Worm (Caenorhabditis elegans) whole organism, late embryonic: Measurements from ENCODE around the gene T07G12.3.
A peak's percentile ranks its signal among the peaks of the same experiment; 100 is the strongest.

Source experiments
- C08G9.2 ChIP-seq: sonication (generic microtip); optimal IDR thresholded peaks from 2 replicates; lab custom pipeline; 2016; ENCODE audit warnings: mild to moderate bottlenecking, missing genetic modification characterization, moderate library complexity, missing compliant biosample characterization
- ahr-1 ChIP-seq: sonication (generic microtip); optimal IDR thresholded peaks from 2 replicates; lab custom pipeline; 2016; ENCODE audit warnings: missing genetic modification characterization, missing compliant biosample characterization
- ceh-18 ChIP-seq: sonication (generic microtip); optimal IDR thresholded peaks from 2 replicates; lab custom pipeline; 2016; ENCODE audit warnings: missing genetic modification characterization, missing compliant biosample characterization
- ceh-2 ChIP-seq: sonication (generic microtip); optimal IDR thresholded peaks from 2 replicates; lab custom pipeline; 2016; ENCODE audit warnings: missing genotype, missing genetic modification characterization, missing compliant biosample characterization
- ceh-22 ChIP-seq: sonication (generic microtip); optimal IDR thresholded peaks from 2 replicates; lab custom pipeline; 2017; ENCODE audit warnings: missing biosample characterization, missing genetic modification characterization
- ceh-30 ChIP-seq: fragments of 150-350 bp; optimal IDR thresholded peaks from 2 replicates; lab custom pipeline; 2014; ENCODE audit warnings: missing biosample characterization, missing genetic modification characterization
- ceh-34 ChIP-seq: sonication (generic microtip); optimal IDR thresholded peaks from 2 replicates; lab custom pipeline; 2016; ENCODE audit warnings: mild to moderate bottlenecking, missing genetic modification characterization, missing compliant biosample characterization
- ceh-48 ChIP-seq: sonication (generic microtip); optimal IDR thresholded peaks from 2 replicates; lab custom pipeline; 2016; ENCODE audit warnings: missing genetic modification characterization, inconsistent platforms, missing compliant biosample characterization
- ceh-9 ChIP-seq: sonication (generic microtip); optimal IDR thresholded peaks from 2 replicates; lab custom pipeline; 2016; ENCODE audit warnings: mild to moderate bottlenecking, missing genetic modification characterization, inconsistent platforms, missing compliant biosample characterization
- dmd-4 ChIP-seq: sonication (generic microtip); optimal IDR thresholded peaks from 2 replicates; lab custom pipeline; 2016; ENCODE audit warnings: borderline replicate concordance, missing genetic modification characterization, missing compliant biosample characterization
- elt-2 ChIP-seq: sonication (generic microtip); optimal IDR thresholded peaks from 2 replicates; lab custom pipeline; 2016; ENCODE audit warnings: missing genetic modification reagents, missing genetic modification characterization, missing compliant biosample characterization
- elt-4 ChIP-seq: sonication (generic microtip); optimal IDR thresholded peaks from 2 replicates; lab custom pipeline; 2016; ENCODE audit warnings: missing genetic modification characterization, missing compliant biosample characterization
- eyg-1 ChIP-seq: sonication (generic microtip); optimal IDR thresholded peaks from 2 replicates; lab custom pipeline; 2016; ENCODE audit warnings: missing genotype, missing genetic modification characterization, missing compliant biosample characterization
- hlh-13 ChIP-seq: fragments of 200-800 bp; sonication (Bioruptor generic); optimal IDR thresholded peaks from 2 replicates; lab custom pipeline; 2018; ENCODE audit warnings: mild to moderate bottlenecking, missing genetic modification characterization, missing compliant biosample characterization
- hlh-15 ChIP-seq: sonication (generic microtip); optimal IDR thresholded peaks from 2 replicates; lab custom pipeline; 2016; ENCODE audit warnings: missing genetic modification characterization, missing compliant biosample characterization
- hlh-30 ChIP-seq: sonication (generic microtip); optimal IDR thresholded peaks from 2 replicates; lab custom pipeline; 2017; ENCODE audit warnings: antibody characterized with exemption, missing genetic modification characterization, missing compliant biosample characterization; ENCODE audit not compliant: insufficient read depth
- hlh-6 ChIP-seq: sonication (generic microtip); optimal IDR thresholded peaks from 2 replicates; lab custom pipeline; 2016; ENCODE audit warnings: missing genotype, missing genetic modification characterization, missing compliant biosample characterization
- hlh-8 ChIP-seq: sonication (generic microtip); optimal IDR thresholded peaks from 2 replicates; lab custom pipeline; 2016; ENCODE audit warnings: missing genotype, missing genetic modification characterization, missing compliant biosample characterization
- madf-2 ChIP-seq: sonication (generic microtip); optimal IDR thresholded peaks from 2 replicates; lab custom pipeline; 2017; ENCODE audit warnings: missing genetic modification characterization, missing compliant biosample characterization
- nhr-11 ChIP-seq: fragments of 150-350 bp; optimal IDR thresholded peaks from 2 replicates; lab custom pipeline; 2014; ENCODE audit warnings: missing biosample characterization, missing genetic modification characterization
- nhr-232 ChIP-seq: sonication (generic microtip); optimal IDR thresholded peaks from 2 replicates; lab custom pipeline; 2016; ENCODE audit warnings: missing genetic modification characterization, missing compliant biosample characterization
- npax-4 ChIP-seq: sonication (generic microtip); optimal IDR thresholded peaks from 2 replicates; lab custom pipeline; 2016; ENCODE audit warnings: missing genetic modification characterization, missing compliant biosample characterization
- pag-3 ChIP-seq: sonication (generic microtip); optimal IDR thresholded peaks from 2 replicates; lab custom pipeline; 2016; ENCODE audit warnings: missing compliant biosample characterization, missing genetic modification characterization, borderline replicate concordance
- pat-9 ChIP-seq: fragments of 200-800 bp; sonication (Bioruptor generic); optimal IDR thresholded peaks from 2 replicates; lab custom pipeline; 2018; ENCODE audit warnings: mild to moderate bottlenecking, missing genetic modification characterization, moderate library complexity, missing compliant biosample characterization
- pax-1 ChIP-seq: fragments of 150-350 bp; optimal IDR thresholded peaks from 2 replicates; lab custom pipeline; 2014; ENCODE audit warnings: missing biosample characterization, missing genetic modification characterization
- pha-2 ChIP-seq: sonication (generic microtip); optimal IDR thresholded peaks from 2 replicates; lab custom pipeline; 2017; ENCODE audit warnings: mild to moderate bottlenecking, missing genetic modification characterization, missing compliant biosample characterization
- pqm-1 ChIP-seq: sonication (generic microtip); optimal IDR thresholded peaks from 2 replicates; lab custom pipeline; 2016; ENCODE audit warnings: missing genetic modification characterization, missing compliant biosample characterization
- pros-1 ChIP-seq: fragments of 150-350 bp; optimal IDR thresholded peaks from 2 replicates; lab custom pipeline; 2014; ENCODE audit warnings: missing biosample characterization, missing genetic modification reagents, missing genetic modification characterization
- rnt-1 ChIP-seq: sonication (generic microtip); optimal IDR thresholded peaks from 2 replicates; lab custom pipeline; 2016; ENCODE audit warnings: missing genetic modification characterization, missing compliant biosample characterization
- sox-4 ChIP-seq: sonication (generic microtip); optimal IDR thresholded peaks from 2 replicates; lab custom pipeline; 2017; ENCODE audit warnings: mild to moderate bottlenecking, missing genetic modification characterization, inconsistent platforms, missing compliant biosample characterization
- syd-9 ChIP-seq: sonication (generic microtip); optimal IDR thresholded peaks from 2 replicates; lab custom pipeline; 2016; ENCODE audit warnings: mild to moderate bottlenecking, missing genetic modification characterization, moderate library complexity, missing compliant biosample characterization
- tbx-2 ChIP-seq: sonication (generic microtip); optimal IDR thresholded peaks from 2 replicates; lab custom pipeline; 2016; ENCODE audit warnings: missing genetic modification characterization, missing compliant biosample characterization
- tbx-7 ChIP-seq: sonication (generic microtip); optimal IDR thresholded peaks from 2 replicates; lab custom pipeline; 2016; ENCODE audit warnings: missing genotype, missing genetic modification characterization, missing compliant biosample characterization
- unc-3 ChIP-seq, 2 experiments: fragments of 200-800 bp in 1 of 2; sonication (Bioruptor generic) in 1 of 2; sonication (generic microtip) in 1 of 2; conservative IDR thresholded peaks in 1 of 2; optimal IDR thresholded peaks in 1 of 2; 2 replicates each; pipeline versions ENCODE4 v1.3.6 to Lab custom; 2016 to 2022; ENCODE audit warnings: missing compliant biosample characterization in 2 of 2, missing genetic modification characterization in 2 of 2, missing genetic modification reagents in 1 of 2
- unc-55 ChIP-seq: sonication (generic microtip); optimal IDR thresholded peaks from 2 replicates; lab custom pipeline; 2017; ENCODE audit warnings: missing biosample characterization, missing genetic modification reagents, missing genetic modification characterization

T07G12.3 gene

DNA sequence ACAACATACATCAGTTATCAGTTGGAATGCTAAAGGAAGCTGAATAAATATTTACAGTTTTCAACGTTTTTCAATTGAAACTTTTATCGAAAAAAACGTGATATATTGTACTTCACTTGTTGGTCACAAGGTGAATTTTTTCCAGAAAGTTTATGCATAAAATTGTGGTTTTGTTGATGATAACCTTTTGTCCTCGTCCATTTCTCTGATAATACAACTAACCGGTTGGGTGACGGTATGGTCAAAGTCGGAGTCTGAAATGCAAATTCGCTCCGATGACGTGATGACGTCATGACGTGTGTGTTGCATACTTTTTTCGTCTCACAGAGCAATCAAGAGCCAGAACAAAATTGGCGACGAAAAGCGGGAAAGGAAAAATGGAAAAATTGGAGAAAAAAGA lies 22.3 kb upstream of the T07G12.3 start:
- TF ChIP-seq pqm-1 (tag; lab: Kevin White, UChicago) = no peak
- no peak for TF ChIP-seq ceh-22 (tag; lab: Kevin White, UChicago)
- no peak for TF ChIP-seq ceh-30 (tag; lab: Kevin White, UChicago)
- TF ChIP-seq madf-2 = no peak
- no peak for TF ChIP-seq sox-4 (tag; lab: Kevin White, UChicago)
- TF ChIP-seq eyg-1 (tag; lab: Kevin White, UChicago) = no peak
- no peak for TF ChIP-seq unc-3 (GFP tag; conservative IDR thresholded peaks at IDR 0.05; lab: Robert Waterston, UW)
- no peak for TF ChIP-seq unc-3 (tag; optimal IDR thresholded peaks at IDR 0.05; lab: Kevin White, UChicago)
- no peak for TF ChIP-seq tbx-7 (tag; lab: Kevin White, UChicago)
- no peak for TF ChIP-seq pax-1 (tag; lab: Kevin White, UChicago)
- TF ChIP-seq ceh-9 (tag; lab: Kevin White, UChicago) = no peak
- TF ChIP-seq ceh-2 (tag; lab: Kevin White, UChicago) = no peak
- TF ChIP-seq pat-9 (tag; lab: Kevin White, UChicago) = no peak
- no peak for TF ChIP-seq ceh-48 (tag; lab: Kevin White, UChicago)
- TF ChIP-seq pag-3 (tag; lab: Kevin White, UChicago) = no peak

DNA sequence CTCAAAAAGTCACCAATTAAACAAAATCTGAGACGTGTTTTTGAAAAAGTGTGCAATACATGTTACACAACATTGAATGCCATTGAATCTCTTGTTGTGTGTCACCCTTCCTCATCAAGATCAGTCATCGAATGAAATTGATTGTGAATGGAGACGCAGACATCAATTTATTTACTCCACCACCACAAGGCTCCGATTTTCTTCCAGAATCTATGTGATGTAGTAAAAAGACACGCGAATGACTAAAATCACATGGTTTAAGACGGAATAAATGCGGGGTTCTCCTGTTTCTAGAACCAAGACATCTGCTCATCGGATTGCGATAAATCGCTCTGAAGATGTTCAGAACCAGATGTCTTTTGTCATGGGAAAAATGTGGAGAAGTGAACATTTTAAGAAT lies 21.0 kb upstream of the T07G12.3 start:
- TF ChIP-seq hlh-30 (peak; percentile 32), npax-4 (tag; lab: Kevin White, UChicago) (no peak), hlh-8 (tag; lab: Kevin White, UChicago) (peak; percentile 73), dmd-4 (tag; lab: Kevin White, UChicago) (no peak), elt-2 (tag; lab: Kevin White, UChicago) (no peak), unc-3 (GFP tag; conservative IDR thresholded peaks at IDR 0.05; lab: Robert Waterston, UW) (no peak), unc-3 (tag; optimal IDR thresholded peaks at IDR 0.05; lab: Kevin White, UChicago) (no peak), unc-55 (GFP tag; lab: Kevin White, UChicago) (peak; percentile 52), rnt-1 (tag; lab: Kevin White, UChicago) (peak; percentile 25), ceh-18 (tag; lab: Kevin White, UChicago) (peak; percentile 9)

DNA sequence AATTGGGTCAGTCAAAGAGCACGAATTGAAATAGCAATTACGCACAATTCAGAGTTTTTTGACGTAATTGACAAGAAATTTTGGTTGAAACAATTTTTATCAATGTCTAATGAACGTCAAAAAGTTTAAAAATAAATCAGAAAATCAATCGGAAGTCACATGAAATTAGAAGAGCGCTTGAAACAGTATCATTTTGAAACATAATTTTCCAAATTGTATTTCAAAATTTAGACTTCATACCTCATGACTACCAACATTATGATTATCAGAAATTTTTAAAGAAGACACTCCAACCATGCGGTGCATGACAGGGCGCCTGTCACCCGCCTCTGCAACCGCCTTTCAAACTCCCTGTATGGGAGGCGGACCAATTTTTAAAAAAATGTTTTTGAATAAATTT lies 20.5 kb upstream of the T07G12.3 start:
- TF ChIP-seq ahr-1 (no peak), syd-9 (tag; lab: Kevin White, UChicago) (no peak), ceh-30 (tag; lab: Kevin White, UChicago) (no peak), pha-2 (tag; lab: Kevin White, UChicago) (no peak), C08G9.2 (tag; lab: Kevin White, UChicago) (no peak)

DNA sequence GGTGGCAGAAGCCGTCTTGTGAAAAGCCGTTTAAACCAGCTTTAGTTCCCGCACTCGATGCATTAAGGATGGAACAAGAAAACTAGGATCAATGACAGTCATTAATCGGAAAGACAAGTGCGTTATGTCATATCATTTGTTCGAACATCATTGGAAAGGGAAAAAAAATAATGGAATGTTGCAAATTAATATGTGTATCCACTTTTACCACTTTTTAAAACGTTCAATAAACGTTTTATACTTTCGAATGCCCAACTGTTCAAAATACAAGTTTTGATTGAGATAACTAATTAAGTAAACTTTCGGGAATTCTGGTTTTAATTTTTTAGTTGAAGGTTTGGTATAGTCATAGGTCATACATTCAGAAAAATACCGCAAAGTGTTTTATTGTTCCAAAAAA lies 18.6 kb upstream of the T07G12.3 start, which contains the start of gene C02F4.4:
C02F4.4 (minus strand) TSS at position 101 of the 400 bp plus-strand sequence.
- TF ChIP-seq pax-1 (tag; lab: Kevin White, UChicago) = no peak
- TF ChIP-seq hlh-6 (tag; lab: Kevin White, UChicago) = no peak
- TF ChIP-seq ceh-34 (tag; lab: Kevin White, UChicago) = no peak
- no peak for TF ChIP-seq pros-1
- no peak for TF ChIP-seq hlh-13 (GFP tag; lab: Kevin White, UChicago)
- no peak for TF ChIP-seq elt-2 (tag; lab: Kevin White, UChicago)
- no peak for TF ChIP-seq hlh-8 (tag; lab: Kevin White, UChicago)
- no peak for TF ChIP-seq hlh-15 (tag; lab: Kevin White, UChicago)
- TF ChIP-seq nhr-232 (tag; lab: Kevin White, UChicago) = no peak
- TF ChIP-seq elt-4 = no peak
- no peak for TF ChIP-seq rnt-1 (tag; lab: Kevin White, UChicago)
- TF ChIP-seq tbx-2 (tag; lab: Kevin White, UChicago) = no peak
- TF ChIP-seq ahr-1 = no peak
- TF ChIP-seq nhr-11 = no peak
